Fruit fly (Drosophila melanogaster) whole organism, embryonic: ENCODE data around the gene CG45544.

ENCODE experiments used
- CG10321 ChIP-seq: fragments of 200-800 bp; sonication (Bioruptor generic); IDR thresholded peaks from 2 replicates; pipeline ENCODE4 v1.3.6; 2022; ENCODE audit warnings: missing biosample characterization, missing genetic modification characterization
- CG13775 ChIP-seq: fragments of 200-800 bp; sonication (Bioruptor generic); optimal IDR thresholded peaks from 3 replicates; lab custom pipeline; 2017; ENCODE audit warnings: missing biosample characterization, mild to moderate bottlenecking, missing genetic modification characterization
- CG13894 ChIP-seq: fragments of 200-800 bp; sonication (Bioruptor generic); optimal IDR thresholded peaks from 3 replicates; lab custom pipeline; 2018; ENCODE audit warnings: missing biosample characterization, mild to moderate bottlenecking, missing genetic modification characterization, moderate library complexity
- CG14014 ChIP-seq: fragments of 200-800 bp; sonication (Bioruptor generic); IDR thresholded peaks from 2 replicates; pipeline ENCODE4 v1.3.6; 2022; ENCODE audit warnings: missing biosample characterization, missing genetic modification characterization
- CG1603 ChIP-seq: fragments of 200-800 bp; sonication (Bioruptor generic); optimal IDR thresholded peaks from 2 replicates; lab custom pipeline; 2019; ENCODE audit warnings: missing biosample characterization, mild to moderate bottlenecking, missing genetic modification characterization, moderate library complexity
- CG16815 ChIP-seq: fragments of 200-800 bp; sonication (Bioruptor generic); optimal IDR thresholded peaks from 3 replicates; lab custom pipeline; 2017; ENCODE audit warnings: missing biosample characterization, mild to moderate bottlenecking, missing genetic modification characterization
- CG17361 ChIP-seq: fragments of 200-800 bp; sonication (Bioruptor generic); IDR thresholded peaks from 3 replicates; pipeline ENCODE4 v1.3.6; 2022; ENCODE audit warnings: missing biosample characterization, missing genetic modification characterization
- CG1792 ChIP-seq: fragments of 200-800 bp; sonication (Bioruptor generic); optimal IDR thresholded peaks from 2 replicates; lab custom pipeline; 2016; ENCODE audit warnings: missing biosample characterization, missing genetic modification characterization
- CG2116 ChIP-seq: fragments of 200-800 bp; sonication (Bioruptor generic); optimal IDR thresholded peaks from 3 replicates; lab custom pipeline; 2018; ENCODE audit warnings: missing biosample characterization, mild to moderate bottlenecking, missing genetic modification characterization
- CG2712 ChIP-seq: fragments of 200-800 bp; optimal IDR thresholded peaks from 3 replicates; lab custom pipeline; 2019; ENCODE audit warnings: missing biosample characterization, mild to moderate bottlenecking, missing genetic modification characterization, moderate library complexity
- CG2875 ChIP-seq: fragments of 200-800 bp; sonication (Bioruptor generic); optimal IDR thresholded peaks from 2 replicates; lab custom pipeline; 2017; ENCODE audit warnings: missing biosample characterization, mild to moderate bottlenecking, missing genetic modification characterization, missing genetic modification reagents
- CG31365 ChIP-seq: fragments of 200-800 bp; sonication (Bioruptor generic); optimal IDR thresholded peaks from 2 replicates; lab custom pipeline; 2018; ENCODE audit warnings: missing biosample characterization, mild to moderate bottlenecking, missing genetic modification characterization
- CG34376 ChIP-seq: fragments of 200-800 bp; sonication (Bioruptor generic); optimal IDR thresholded peaks from 2 replicates; lab custom pipeline; 2018; ENCODE audit warnings: missing biosample characterization, mild to moderate bottlenecking, missing genetic modification characterization
- CG34422 ChIP-seq: fragments of 200-800 bp; sonication (Bioruptor generic); IDR thresholded peaks from 3 replicates; pipeline ENCODE4 v1.3.6; 2022; ENCODE audit warnings: missing biosample characterization, missing genetic modification characterization
- CG3726 ChIP-seq: fragments of 200-800 bp; sonication (Bioruptor generic); IDR thresholded peaks from 3 replicates; pipeline ENCODE4, ENCODE4 v1.3.6; 2022; ENCODE audit warnings: missing biosample characterization, missing genetic modification characterization
- CG8089 ChIP-seq: fragments of 200-800 bp; sonication (Bioruptor generic); optimal IDR thresholded peaks from 3 replicates; lab custom pipeline; 2016; ENCODE audit warnings: missing biosample characterization, missing genetic modification characterization
- CG8290 ChIP-seq, 3 experiments: fragments of 200-800 bp; sonication (Bioruptor generic); optimal IDR thresholded peaks; 2 replicates each; lab custom pipeline; 2016 to 2019; ENCODE audit warnings: missing biosample characterization in 3 of 3, missing genetic modification characterization in 3 of 3, mild to moderate bottlenecking in 2 of 3, moderate library complexity in 1 of 3
- Drgx ChIP-seq: fragments of 200-800 bp; sonication (Bioruptor generic); IDR thresholded peaks from 2 replicates; pipeline ENCODE4 v1.3.6; 2022; ENCODE audit warnings: missing biosample characterization, missing genetic modification characterization
- Gug ChIP-seq: fragments of 200-800 bp; sonication (Bioruptor generic); IDR thresholded peaks from 4 replicates; pipeline ENCODE4 v1.3.6; 2022; ENCODE audit warnings: missing biosample characterization, missing genetic modification characterization
- Hsf ChIP-seq: fragments of 200-800 bp; sonication (Bioruptor generic); optimal IDR thresholded peaks from 3 replicates; lab custom pipeline; 2016; ENCODE audit warnings: missing biosample characterization, missing genetic modification characterization
- Med ChIP-seq: fragments of 200-800 bp; sonication (Bioruptor generic); peaks from one replicate; lab custom pipeline; 2016; ENCODE audit warnings: missing biosample characterization, missing genetic modification characterization, mild to moderate bottlenecking, inconsistent platforms, moderate library complexity
- Mes4 ChIP-seq: fragments of 200-800 bp; sonication (Bioruptor generic); optimal IDR thresholded peaks from 2 replicates; lab custom pipeline; 2016; ENCODE audit warnings: missing biosample characterization, missing genetic modification characterization
- Pdp1 ChIP-seq, 2 experiments: fragments of 200-800 bp; sonication (Bioruptor generic); optimal IDR thresholded peaks; 3 replicates each; lab custom pipeline; 2016; ENCODE audit warnings: missing biosample characterization in 2 of 2, missing genetic modification characterization in 2 of 2, mild to moderate bottlenecking in 1 of 2, moderate library complexity in 1 of 2
- Rfx ChIP-seq: fragments of 200-800 bp; sonication (Bioruptor generic); IDR thresholded peaks from 2 replicates; pipeline ENCODE4 v1.3.6; 2022; ENCODE audit warnings: missing biosample characterization, missing genetic modification characterization
- Sry-δ ChIP-seq: fragments of 200-800 bp; sonication (Bioruptor generic); optimal IDR thresholded peaks from 2 replicates; lab custom pipeline; 2016; ENCODE audit warnings: missing biosample characterization, missing genetic modification characterization
- Xrp1 ChIP-seq: fragments of 200-800 bp; sonication (Bioruptor generic); IDR thresholded peaks from 2 replicates; pipeline ENCODE4 v1.3.6; 2022; ENCODE audit warnings: missing biosample characterization, missing genetic modification characterization
- caup ChIP-seq: fragments of 200-800 bp; sonication (Bioruptor generic); optimal IDR thresholded peaks from 3 replicates; lab custom pipeline; 2017; ENCODE audit warnings: missing biosample characterization, mild to moderate bottlenecking, missing genetic modification characterization, moderate library complexity; ENCODE audit not compliant: severe bottlenecking
- corto ChIP-seq: fragments of 200-800 bp; sonication (Bioruptor generic); optimal IDR thresholded peaks from 2 replicates; lab custom pipeline; 2016; ENCODE audit warnings: missing biosample characterization, mild to moderate bottlenecking, missing genetic modification characterization, moderate library complexity
- cwo ChIP-seq: fragments of 200-800 bp; sonication (Bioruptor generic); optimal IDR thresholded peaks from 3 replicates; lab custom pipeline; 2017; ENCODE audit warnings: missing biosample characterization, missing genetic modification characterization, mild to moderate bottlenecking, moderate library complexity, missing genetic modification reagents
- dysf ChIP-seq: fragments of 200-800 bp; sonication (Bioruptor generic); IDR thresholded peaks from 3 replicates; pipeline ENCODE4 v1.3.6; 2022; ENCODE audit warnings: missing biosample characterization, missing genetic modification characterization
- emc ChIP-seq: fragments of 200-800 bp; sonication (Bioruptor generic); optimal IDR thresholded peaks from 2 replicates; lab custom pipeline; 2016; ENCODE audit warnings: missing biosample characterization, missing genetic modification characterization
- eve ChIP-seq, 2 experiments: fragments of >200 bp; optimal IDR thresholded peaks; 2 replicates each; lab custom pipeline; 2017; ENCODE audit warnings: missing biosample characterization in 2 of 2, missing genetic modification characterization in 2 of 2
- gem ChIP-seq: fragments of 200-800 bp; sonication (Bioruptor generic); optimal IDR thresholded peaks from 2 replicates; lab custom pipeline; 2019; ENCODE audit warnings: missing biosample characterization, mild to moderate bottlenecking, missing genetic modification characterization, moderate library complexity
- grau ChIP-seq: fragments of 200-800 bp; optimal IDR thresholded peaks from 3 replicates; lab custom pipeline; 2019; ENCODE audit warnings: missing biosample characterization, mild to moderate bottlenecking, missing genetic modification characterization, moderate library complexity
- h ChIP-seq: fragments of >200 bp; optimal IDR thresholded peaks from 2 replicates; lab custom pipeline; 2017
- ind ChIP-seq: fragments of 200-800 bp; sonication (Bioruptor generic); optimal IDR thresholded peaks from 3 replicates; lab custom pipeline; 2016; ENCODE audit warnings: missing biosample characterization, missing genetic modification characterization
- lbe ChIP-seq: fragments of 200-800 bp; sonication (Bioruptor generic); optimal IDR thresholded peaks from 2 replicates; lab custom pipeline; 2016; ENCODE audit warnings: missing biosample characterization, mild to moderate bottlenecking, missing genetic modification characterization
- nom ChIP-seq: fragments of 200-800 bp; sonication (Bioruptor generic); optimal IDR thresholded peaks from 2 replicates; lab custom pipeline; 2017; ENCODE audit warnings: missing biosample characterization, missing genetic modification characterization, mild to moderate bottlenecking, moderate library complexity, missing genetic modification reagents
- pb ChIP-seq: fragments of 200-800 bp; sonication (Bioruptor generic); optimal IDR thresholded peaks from 3 replicates; lab custom pipeline; 2016; ENCODE audit warnings: missing biosample characterization, missing genetic modification characterization
- pfk ChIP-seq: fragments of 200-800 bp; sonication (Bioruptor generic); optimal IDR thresholded peaks from 2 replicates; lab custom pipeline; 2018; ENCODE audit warnings: missing biosample characterization, mild to moderate bottlenecking, missing genetic modification characterization, moderate library complexity
- prd ChIP-seq, 3 experiments: fragments of >200 bp in 2 of 3; fragments of 200-800 bp in 1 of 3; sonication (Bioruptor generic) in 1 of 3; optimal IDR thresholded peaks in 2 of 3; IDR thresholded peaks in 1 of 3; 2 replicates in 2 of 3; 3 replicates in 1 of 3; pipeline versions ENCODE4 v1.3.6 to Lab custom; 2017 to 2022; ENCODE audit warnings: missing biosample characterization in 1 of 3, missing genetic modification characterization in 1 of 3
- row ChIP-seq: fragments of 200-800 bp; sonication (Bioruptor generic); IDR thresholded peaks from 3 replicates; pipeline ENCODE4 v1.3.6; 2022; ENCODE audit warnings: missing biosample characterization, missing genetic modification characterization
- salm ChIP-seq: fragments of 200-800 bp; sonication (Bioruptor generic); optimal IDR thresholded peaks from 2 replicates; lab custom pipeline; 2018; ENCODE audit warnings: missing biosample characterization, mild to moderate bottlenecking, missing genetic modification characterization
- sd ChIP-seq: fragments of 200-800 bp; sonication (Bioruptor generic); optimal IDR thresholded peaks from 3 replicates; lab custom pipeline; 2018; ENCODE audit warnings: missing biosample characterization, mild to moderate bottlenecking, missing genetic modification characterization, moderate library complexity
- sens ChIP-seq: fragments of 200-800 bp; sonication (Bioruptor generic); peaks from one replicate; lab custom pipeline; 2016; ENCODE audit warnings: missing biosample characterization, missing genetic modification characterization
- sisA ChIP-seq: fragments of 200-800 bp; sonication (Bioruptor generic); IDR thresholded peaks from 2 replicates; pipeline ENCODE4 v1.3.6; 2022; ENCODE audit warnings: missing biosample characterization, missing genetic modification characterization
- slbo ChIP-seq: fragments of 200-800 bp; sonication (Bioruptor generic); IDR thresholded peaks from 2 replicates; pipeline ENCODE4 v1.3.6; 2022; ENCODE audit warnings: missing biosample characterization, missing genetic modification characterization
- sob ChIP-seq: fragments of 200-800 bp; sonication (Bioruptor generic); IDR thresholded peaks from 2 replicates; pipeline ENCODE4 v1.3.6; 2022; ENCODE audit warnings: missing biosample characterization, missing genetic modification characterization
- unc-4 ChIP-seq: fragments of 200-800 bp; sonication (Bioruptor generic); IDR thresholded peaks from 2 replicates; pipeline ENCODE4 v1.3.6; 2022; ENCODE audit warnings: missing biosample characterization, missing genetic modification characterization; ENCODE audit not compliant: partially characterized antibody
- zfh1 ChIP-seq: fragments of 200-800 bp; sonication (Bioruptor generic); IDR thresholded peaks from 3 replicates; pipeline ENCODE4 v1.3.6; 2022; ENCODE audit warnings: missing biosample characterization, missing genetic modification characterization

CG45544 gene

DNA sequence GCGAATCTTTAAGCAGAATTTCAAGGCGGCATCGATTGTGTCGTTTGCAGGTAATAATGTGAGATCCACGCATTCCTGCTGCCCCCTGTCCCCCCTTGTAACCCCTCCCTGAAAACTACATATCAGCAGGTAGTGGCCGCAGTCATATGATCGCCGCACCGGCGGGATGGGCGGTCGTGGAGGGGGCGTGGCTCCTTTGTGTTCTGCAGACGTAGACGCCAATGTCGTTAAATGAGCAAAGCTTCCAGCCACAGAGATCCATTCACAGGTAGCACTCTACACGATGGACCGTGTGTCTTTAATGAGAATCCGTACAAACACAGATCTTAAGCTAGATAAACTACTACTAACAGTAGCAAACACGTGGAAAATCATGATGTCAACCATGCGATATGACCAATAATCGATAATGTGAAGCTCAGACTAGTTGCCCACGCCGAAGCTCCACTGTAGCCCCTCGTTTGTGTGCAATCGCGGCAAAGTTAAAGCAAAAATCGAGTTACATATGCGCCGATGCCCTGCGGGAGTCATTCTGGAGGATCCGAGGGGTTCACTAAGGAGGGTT lies at the start of gene CG45544:
Gene CG45544, plus strand, starts transcription at position 523 of the 565 bp plus-strand sequence.
- TF ChIP-seq CG2875 (GFP tag; lab: Kevin White, UChicago) (no peak), zfh1 (GFP tag; lab: Robert Waterston, UW) (peak; percentile 29; the same call in 1 of the 3 replicates), Drgx (GFP tag; lab: Robert Waterston, UW) (peak; percentile 71), slbo (peak; percentile 24; the same call in 1 of the 2 replicates), sd (tag; lab: Kevin White, UChicago) (peak; percentile 61), grau (tag; lab: Kevin White, UChicago) (peak; percentile 66), CG8290 (GFP tag; optimal IDR thresholded peaks at IDR 0.05; lab: Kevin White, UChicago) (no peak), CG8290 (tag; optimal IDR thresholded peaks at IDR 0.05; lab: Kevin White, UChicago) (peak in 1 of 2 experiments; percentile 6), sisA (GFP tag; lab: Robert Waterston, UW) (peak; percentile 38; the same call in 1 of the 2 replicates), CG17361 (GFP tag; lab: Robert Waterston, UW) (no peak), CG1792 (no peak), Hsf (GFP tag; lab: Kevin White, UChicago) (no peak), CG8089 (GFP tag; lab: Kevin White, UChicago) (no peak), caup (GFP tag; lab: Kevin White, UChicago) (no peak), salm (tag; lab: Kevin White, UChicago) (no peak), cwo (GFP tag; lab: Kevin White, UChicago) (no peak), CG31365 (tag; lab: Kevin White, UChicago) (no peak), CG10321 (GFP tag; lab: Robert Waterston, UW) (no peak), ind (GFP tag; lab: Kevin White, UChicago) (peak; percentile 20), nom (peak; percentile 83), sob (no peak), corto (GFP tag; lab: Kevin White, UChicago) (peak; percentile 96), Rfx (peak; percentile 45), Mes4 (GFP tag; lab: Kevin White, UChicago) (no peak), CG2116 (GFP tag; lab: Kevin White, UChicago) (no peak), CG34422 (GFP tag; lab: Robert Waterston, UW) (peak; percentile 16; the same call in 1 of the 3 replicates), Sry-δ (GFP tag; lab: Kevin White, UChicago) (no peak), gem (tag; lab: Kevin White, UChicago) (peak; percentile 13), pb (GFP tag; lab: Kevin White, UChicago) (no peak), CG1603 (peak; percentile 16), Med (GFP tag; lab: Kevin White, UChicago) (peak; percentile 30), h (no peak), lbe (GFP tag; lab: Kevin White, UChicago) (peak; percentile 88), eve (GFP tag; optimal IDR thresholded peaks at IDR 0.05; lab: Kevin White, UChicago) (no peak), emc (GFP tag; lab: Kevin White, UChicago) (no peak), CG13894 (tag; lab: Kevin White, UChicago) (no peak), Xrp1 (GFP tag; lab: Robert Waterston, UW) (peak; percentile 10; the same call in 1 of the 2 replicates), CG3726 (GFP tag; lab: Robert Waterston, UW) (no peak), unc-4 (no peak), CG2712 (peak; percentile 5), CG14014 (GFP tag; lab: Robert Waterston, UW) (no peak), sens (GFP tag; lab: Kevin White, UChicago) (peak; percentile 76), pfk (GFP tag; lab: Kevin White, UChicago) (no peak), CG13775 (GFP tag; lab: Kevin White, UChicago) (no peak), row (GFP tag; lab: Robert Waterston, UW) (peak; percentile 55), dysf (GFP tag; lab: Robert Waterston, UW) (peak; percentile 25; the same call in 1 of the 3 replicates), Pdp1 (GFP tag; optimal IDR thresholded peaks at IDR 0.05; lab: Kevin White, UChicago) (peak in 1 of 2 experiments; percentile 22), CG34376 (GFP tag; lab: Kevin White, UChicago) (no peak), Gug (0 out of 4 replicates have a peak, but pooled peaks have one; percentile 40), CG16815 (GFP tag; lab: Kevin White, UChicago) (no peak), prd (optimal IDR thresholded peaks at IDR 0.05; lab: Kevin White, UChicago) (no peak), prd (GFP tag; IDR thresholded peaks at IDR 0.05; lab: Robert Waterston, UW) (peak; percentile 23; the same call in 1 of the 3 replicates)
